Worm (Caenorhabditis elegans) whole organism, mixed stage, embryonic: ENCODE results near the gene ZK792.5.

Experiments used
- M03D4.4 ChIP-seq: sonication (generic microtip); optimal IDR thresholded peaks from 2 replicates; lab custom pipeline; 2017; ENCODE audit warnings: mild to moderate bottlenecking, missing genetic modification characterization, missing compliant biosample characterization
- bed-3 ChIP-seq: fragments of 200-800 bp; sonication (Bioruptor generic); optimal IDR thresholded peaks from 3 replicates; lab custom pipeline; 2018; ENCODE audit warnings: mild to moderate bottlenecking, missing genetic modification characterization, moderate library complexity, missing compliant biosample characterization
- blmp-1 ChIP-seq: fragments of 150-350 bp; optimal IDR thresholded peaks from 2 replicates; lab custom pipeline; 2014; ENCODE audit warnings: missing biosample characterization, missing genetic modification characterization
- ceh-39 ChIP-seq: fragments of 150-350 bp; optimal IDR thresholded peaks from 2 replicates; lab custom pipeline; 2014; ENCODE audit warnings: missing biosample characterization, missing genetic modification characterization
- ceh-43 ChIP-seq: fragments of 200-800 bp; sonication (Bioruptor generic); optimal IDR thresholded peaks from 2 replicates; lab custom pipeline; 2018; ENCODE audit warnings: mild to moderate bottlenecking, missing genetic modification characterization, moderate library complexity, missing compliant biosample characterization
- ceh-83 ChIP-seq: fragments of 200-800 bp; sonication (Bioruptor generic); optimal IDR thresholded peaks from 2 replicates; lab custom pipeline; 2018; ENCODE audit warnings: mild to moderate bottlenecking, missing genetic modification characterization, missing compliant biosample characterization
- ces-1 ChIP-seq: fragments of 150-350 bp; optimal IDR thresholded peaks from 2 replicates; lab custom pipeline; 2014; ENCODE audit warnings: missing biosample characterization, missing genetic modification reagents, missing genetic modification characterization
- cnd-1 ChIP-seq: fragments of 200-800 bp; sonication (Bioruptor generic); optimal IDR thresholded peaks from 2 replicates; lab custom pipeline; 2018; ENCODE audit warnings: mild to moderate bottlenecking, missing genetic modification characterization, missing compliant biosample characterization
- drap-1 ChIP-seq: fragments of 200-800 bp; sonication (Bioruptor generic); optimal IDR thresholded peaks from 3 replicates; lab custom pipeline; 2018; ENCODE audit warnings: mild to moderate bottlenecking, missing genetic modification characterization, missing compliant biosample characterization
- elt-1 ChIP-seq: sonication (generic microtip); optimal IDR thresholded peaks from 2 replicates; lab custom pipeline; 2017; ENCODE audit warnings: missing genetic modification characterization, mild to moderate bottlenecking, missing compliant biosample characterization, antibody characterized with exemption, moderate library complexity, borderline replicate concordance; ENCODE audit not compliant: insufficient read depth
- elt-3 ChIP-seq: fragments of 150-350 bp; optimal IDR thresholded peaks from 2 replicates; lab custom pipeline; 2014; ENCODE audit warnings: missing biosample characterization, missing genetic modification characterization
- flh-1 ChIP-seq: fragments of 200-800 bp; sonication (Bioruptor generic); optimal IDR thresholded peaks from 2 replicates; lab custom pipeline; 2018; ENCODE audit warnings: mild to moderate bottlenecking, missing genetic modification characterization, moderate library complexity, missing compliant biosample characterization
- ham-2 ChIP-seq: fragments of 200-800 bp; sonication (Bioruptor generic); optimal IDR thresholded peaks from 2 replicates; lab custom pipeline; 2018; ENCODE audit warnings: mild to moderate bottlenecking, missing genetic modification characterization, missing compliant biosample characterization
- hlh-1 ChIP-seq: fragments of 150-350 bp; optimal IDR thresholded peaks from 2 replicates; lab custom pipeline; 2014; ENCODE audit warnings: missing biosample characterization, missing genetic modification reagents, missing genetic modification characterization
- lin-13 ChIP-seq: fragments of 150-350 bp; optimal IDR thresholded peaks from 2 replicates; lab custom pipeline; 2014; ENCODE audit warnings: missing biosample characterization, missing genetic modification characterization
- lin-32 ChIP-seq: fragments of 200-800 bp; sonication (Bioruptor generic); optimal IDR thresholded peaks from 2 replicates; lab custom pipeline; 2018; ENCODE audit warnings: mild to moderate bottlenecking, missing genetic modification characterization, missing compliant biosample characterization
- lsy-2 ChIP-seq: fragments of 150-350 bp; optimal IDR thresholded peaks from 2 replicates; lab custom pipeline; 2014; ENCODE audit warnings: missing biosample characterization, missing genetic modification characterization
- mab-5 ChIP-seq: fragments of 150-350 bp; optimal IDR thresholded peaks from 2 replicates; lab custom pipeline; 2014; ENCODE audit warnings: missing biosample characterization, missing genetic modification characterization
- mep-1 ChIP-seq: fragments of 150-350 bp; optimal IDR thresholded peaks from 2 replicates; lab custom pipeline; 2017; ENCODE audit warnings: missing biosample characterization, missing genetic modification reagents, missing genetic modification characterization, inconsistent platforms
- mls-2 ChIP-seq: sonication (generic microtip); optimal IDR thresholded peaks from 2 replicates; lab custom pipeline; 2016; ENCODE audit warnings: mild to moderate bottlenecking, missing genetic modification characterization, moderate library complexity, missing compliant biosample characterization
- nhr-12 ChIP-seq: fragments of 150-350 bp; optimal IDR thresholded peaks from 2 replicates; lab custom pipeline; 2014; ENCODE audit warnings: missing biosample characterization, missing genetic modification characterization
- nhr-2 ChIP-seq: fragments of 150-350 bp; optimal IDR thresholded peaks from 2 replicates; lab custom pipeline; 2014; ENCODE audit warnings: missing biosample characterization, missing genetic modification characterization
- nhr-237 ChIP-seq: fragments of 150-350 bp; optimal IDR thresholded peaks from 2 replicates; lab custom pipeline; 2014; ENCODE audit warnings: missing biosample characterization, missing genetic modification characterization
- nhr-28 ChIP-seq: fragments of 150-350 bp; optimal IDR thresholded peaks from 2 replicates; lab custom pipeline; 2014; ENCODE audit warnings: missing biosample characterization, missing genetic modification characterization
- nhr-76 ChIP-seq: sonication (generic microtip); optimal IDR thresholded peaks from 2 replicates; lab custom pipeline; 2017; ENCODE audit warnings: missing biosample characterization, missing genetic modification characterization
- pha-4 ChIP-seq: fragments of 150-350 bp; optimal IDR thresholded peaks from 2 replicates; lab custom pipeline; 2018; ENCODE audit warnings: missing biosample characterization, missing genetic modification reagents, missing genetic modification characterization
- sem-2 ChIP-seq: fragments of 200-800 bp; sonication (Bioruptor generic); optimal IDR thresholded peaks from 2 replicates; lab custom pipeline; 2018; ENCODE audit warnings: mild to moderate bottlenecking, missing genetic modification characterization, missing compliant biosample characterization
- snpc-4 ChIP-seq: fragments of 150-350 bp; optimal IDR thresholded peaks from 2 replicates; lab custom pipeline; 2014; ENCODE audit warnings: missing biosample characterization, missing genetic modification characterization
- sptf-1 ChIP-seq: sonication (generic microtip); optimal IDR thresholded peaks from 2 replicates; lab custom pipeline; 2017; ENCODE audit warnings: mild to moderate bottlenecking, missing genetic modification characterization, moderate library complexity, missing compliant biosample characterization
- tbx-8 ChIP-seq: fragments of 200-800 bp; sonication (Bioruptor generic); optimal IDR thresholded peaks from 2 replicates; lab custom pipeline; 2018; ENCODE audit warnings: mild to moderate bottlenecking, missing genetic modification characterization, moderate library complexity, missing compliant biosample characterization
- unc-120 ChIP-seq: sonication (generic microtip); optimal IDR thresholded peaks from 2 replicates; lab custom pipeline; 2017; ENCODE audit warnings: missing genetic modification characterization, missing compliant biosample characterization; ENCODE audit not compliant: poor library complexity, severe bottlenecking
- unc-39 ChIP-seq: fragments of 150-350 bp; optimal IDR thresholded peaks from 2 replicates; lab custom pipeline; 2014; ENCODE audit warnings: missing biosample characterization, missing genetic modification characterization
- unc-62 ChIP-seq: fragments of 150-350 bp; optimal IDR thresholded peaks from 2 replicates; lab custom pipeline; 2014; ENCODE audit warnings: missing biosample characterization, missing genetic modification reagents, missing genetic modification characterization
- zip-8 ChIP-seq: fragments of 150-350 bp; optimal IDR thresholded peaks from 2 replicates; lab custom pipeline; 2014; ENCODE audit warnings: missing biosample characterization, missing genetic modification characterization
- ztf-11 ChIP-seq: fragments of 150-350 bp; optimal IDR thresholded peaks from 2 replicates; lab custom pipeline; 2014; ENCODE audit warnings: missing biosample characterization, missing genetic modification characterization

The ZK792.5 gene

ce11 chrIV:11692071-11692673 lies 4.3 kb upstream of the ZK792.5 start:
- TF ChIP-seq lin-13, result no peak
- peak; percentile 36 for TF ChIP-seq blmp-1 (tag; lab: Kevin White, UChicago)
- peak; percentile 39 for TF ChIP-seq tbx-8 (GFP tag; lab: Kevin White, UChicago)
- TF ChIP-seq elt-3 (tag; lab: Kevin White, UChicago), result no peak
- peak; percentile 99 for TF ChIP-seq ces-1
- no peak for TF ChIP-seq ztf-11 (tag; lab: Kevin White, UChicago)
- TF ChIP-seq unc-62 (GFP tag; lab: Kevin White, UChicago), result peak; percentile 81
- TF ChIP-seq drap-1 (GFP tag; lab: Kevin White, UChicago), result peak; percentile 44
- no peak for TF ChIP-seq sem-2
- TF ChIP-seq mls-2 (tag; lab: Kevin White, UChicago), result peak; percentile 60
- peak; percentile 28 for TF ChIP-seq sptf-1 (tag; lab: Kevin White, UChicago)
- TF ChIP-seq nhr-76 (tag; lab: Kevin White, UChicago), result no peak
- TF ChIP-seq nhr-2 (tag; lab: Kevin White, UChicago), result peak; percentile 1
- no peak for TF ChIP-seq nhr-28 (tag; lab: Kevin White, UChicago)
- TF ChIP-seq zip-8 (tag; lab: Kevin White, UChicago), result no peak
- TF ChIP-seq lin-32 (GFP tag; lab: Kevin White, UChicago), result no peak
- TF ChIP-seq elt-1 (tag; lab: Kevin White, UChicago), result no peak
- TF ChIP-seq unc-120 (tag; lab: Kevin White, UChicago), result peak; percentile 88
- peak; percentile 73 for TF ChIP-seq hlh-1 (tag; lab: Kevin White, UChicago)
- TF ChIP-seq mab-5 (tag; lab: Kevin White, UChicago), result no peak
- TF ChIP-seq flh-1 (GFP tag; lab: Kevin White, UChicago), result no peak
- TF ChIP-seq snpc-4 (tag; lab: Kevin White, UChicago), result no peak
- peak; percentile 97 for TF ChIP-seq ham-2
- no peak for TF ChIP-seq nhr-12
- TF ChIP-seq mep-1 (tag; lab: Kevin White, UChicago), result peak; percentile 67
- TF ChIP-seq M03D4.4, result peak; percentile 64
- peak; percentile 49 for TF ChIP-seq pha-4 (tag; lab: Kevin White, UChicago)
- no peak for TF ChIP-seq unc-39 (tag; lab: Kevin White, UChicago)
- peak; percentile 46 for TF ChIP-seq ceh-39
- peak; percentile 23 for TF ChIP-seq lsy-2 (tag; lab: Kevin White, UChicago)
- TF ChIP-seq cnd-1 (tag; lab: Kevin White, UChicago), result peak; percentile 72
- peak; percentile 70 for TF ChIP-seq nhr-237
- TF ChIP-seq bed-3 (GFP tag; lab: Kevin White, UChicago), result no peak
- TF ChIP-seq ceh-83 (GFP tag; lab: Kevin White, UChicago), result no peak
- TF ChIP-seq ceh-43 (GFP tag; lab: Kevin White, UChicago), result peak; percentile 18

- TF ChIP-seq hlh-1 (tag; lab: Kevin White, UChicago) (no peak), cnd-1 (tag; lab: Kevin White, UChicago) (no peak), M03D4.4 (no peak), blmp-1 (tag; lab: Kevin White, UChicago) (no peak), mls-2 (tag; lab: Kevin White, UChicago) (no peak), sptf-1 (tag; lab: Kevin White, UChicago) (no peak), mab-5 (tag; lab: Kevin White, UChicago) (no peak), unc-62 (GFP tag; lab: Kevin White, UChicago) (no peak), nhr-76 (tag; lab: Kevin White, UChicago) (no peak), nhr-28 (tag; lab: Kevin White, UChicago) (no peak), tbx-8 (GFP tag; lab: Kevin White, UChicago) (no peak), sem-2 (no peak), snpc-4 (tag; lab: Kevin White, UChicago) (no peak), lin-13 (no peak), unc-120 (tag; lab: Kevin White, UChicago) (no peak)
Observed at ce11 chrIV:11691524-11691923, 3.6 kb upstream of the ZK792.5 start.

- TF ChIP-seq tbx-8 (GFP tag; lab: Kevin White, UChicago), result no peak
- no peak for TF ChIP-seq bed-3 (GFP tag; lab: Kevin White, UChicago)
- TF ChIP-seq M03D4.4, result no peak
- TF ChIP-seq lin-32 (GFP tag; lab: Kevin White, UChicago), result no peak
- TF ChIP-seq elt-1 (tag; lab: Kevin White, UChicago), result no peak
- TF ChIP-seq ceh-83 (GFP tag; lab: Kevin White, UChicago), result no peak
- no peak for TF ChIP-seq unc-62 (GFP tag; lab: Kevin White, UChicago)
- TF ChIP-seq hlh-1 (tag; lab: Kevin White, UChicago), result no peak
- no peak for TF ChIP-seq lin-13
- no peak for TF ChIP-seq ces-1
- TF ChIP-seq unc-39 (tag; lab: Kevin White, UChicago), result no peak
- no peak for TF ChIP-seq nhr-2 (tag; lab: Kevin White, UChicago)
- TF ChIP-seq pha-4 (tag; lab: Kevin White, UChicago), result no peak
- TF ChIP-seq, all 35 proteins: peak for 0
Observed at ce11 chrIV:11690988-11691387, 3.1 kb upstream of the ZK792.5 start, which contains the start of gene let-60. let-60 (minus strand) TSS chrIV:11691088.
